Worm (Caenorhabditis elegans) whole organism, L4 larva: ENCODE results near the gene vha-12.
A peak's percentile ranks its signal among the peaks of the same experiment; 100 is the strongest.

Experiments used
- D1046.2 ChIP-seq: fragments of 200-800 bp; sonication (Bioruptor generic); IDR thresholded peaks from 2 replicates; pipeline ENCODE4 v1.3.6; 2022; ENCODE audit warnings: missing genetic modification characterization, missing compliant biosample characterization
- F10B5.3 ChIP-seq: sonication (generic microtip); optimal IDR thresholded peaks from 2 replicates; lab custom pipeline; 2016; ENCODE audit warnings: mild to moderate bottlenecking, missing genetic modification characterization, missing compliant biosample characterization
- F26F4.8 ChIP-seq: fragments of 200-800 bp; sonication (Bioruptor generic); conservative IDR thresholded peaks from 2 replicates; pipeline ENCODE4 v1.3.6; 2022; ENCODE audit warnings: missing genetic modification characterization, missing compliant biosample characterization
- F44E2.7 ChIP-seq: fragments of 200-800 bp; sonication (Bioruptor generic); IDR thresholded peaks from 2 replicates; pipeline ENCODE4 v2.1.2; 2022; ENCODE audit warnings: missing genetic modification characterization, missing compliant biosample characterization
- R02D3.7 ChIP-seq: fragments of 150-350 bp; sonication (generic microtip); optimal IDR thresholded peaks from 3 replicates; lab custom pipeline; 2014; ENCODE audit warnings: missing biosample characterization, missing genetic modification characterization
- T26A8.4 ChIP-seq: fragments of 200-800 bp; sonication (Bioruptor generic); IDR thresholded peaks from 2 replicates; pipeline ENCODE4 v1.3.6; 2022; ENCODE audit warnings: missing genetic modification characterization, missing compliant biosample characterization
- Y105C5A.15 ChIP-seq: fragments of 200-800 bp; sonication (Bioruptor generic); IDR thresholded peaks from 2 replicates; pipeline ENCODE4 v1.3.6; 2022; ENCODE audit warnings: missing genetic modification characterization, missing compliant biosample characterization
- Y5F2A.4 ChIP-seq: fragments of 200-800 bp; sonication (Bioruptor generic); optimal IDR thresholded peaks from 2 replicates; lab custom pipeline; 2018; ENCODE audit warnings: mild to moderate bottlenecking, missing genetic modification characterization, missing compliant biosample characterization
- aha-1 ChIP-seq: fragments of 150-350 bp; peaks from one replicate; lab custom pipeline; 2014; ENCODE audit warnings: missing biosample characterization, missing genetic modification characterization
- ama-1 ChIP-seq: fragments of 150-350 bp; optimal IDR thresholded peaks from 2 replicates; lab custom pipeline; 2014; ENCODE audit warnings: inconsistent platforms, mixed read lengths
- arid-1 ChIP-seq: fragments of 200-800 bp; sonication (Bioruptor generic); conservative IDR thresholded peaks from 2 replicates; pipeline ENCODE4 v1.3.6; 2022; ENCODE audit warnings: missing genetic modification reagents, missing genetic modification characterization, missing compliant biosample characterization
- attf-4 ChIP-seq: sonication (generic microtip); optimal IDR thresholded peaks from 3 replicates; lab custom pipeline; 2017; ENCODE audit warnings: missing biosample characterization, missing genetic modification characterization
- ceh-82 ChIP-seq: sonication (generic microtip); optimal IDR thresholded peaks from 2 replicates; lab custom pipeline; 2017; ENCODE audit warnings: missing biosample characterization, missing genetic modification characterization
- cey-2 ChIP-seq: sonication (generic microtip); optimal IDR thresholded peaks from 3 replicates; lab custom pipeline; 2017; ENCODE audit warnings: missing genetic modification characterization, mild to moderate bottlenecking, missing compliant biosample characterization, antibody characterized with exemption, borderline replicate concordance; ENCODE audit not compliant: insufficient read depth
- daf-16 ChIP-seq, 3 experiments: sonication (generic microtip); optimal IDR thresholded peaks; 2 replicates each; lab custom pipeline; 2016 to 2017; ENCODE audit warnings: missing genetic modification characterization in 3 of 3, missing genetic modification reagents in 3 of 3, mild to moderate bottlenecking in 2 of 3, missing compliant biosample characterization in 2 of 3, missing biosample characterization in 1 of 3, moderate library complexity in 1 of 3
- daf-19 ChIP-seq: fragments of 200-800 bp; sonication (Bioruptor generic); conservative IDR thresholded peaks from 2 replicates; pipeline ENCODE4 v1.3.6; 2022; ENCODE audit warnings: missing genetic modification characterization, missing compliant biosample characterization
- dmd-8 ChIP-seq: fragments of 200-800 bp; sonication (Bioruptor generic); IDR thresholded peaks from 2 replicates; pipeline ENCODE4 v1.3.6; 2022; ENCODE audit warnings: missing genetic modification characterization, missing compliant biosample characterization
- dmd-9 ChIP-seq: fragments of 200-800 bp; sonication (Bioruptor generic); IDR thresholded peaks from 2 replicates; pipeline ENCODE4 v1.3.6; 2022; ENCODE audit warnings: missing genetic modification reagents, missing genetic modification characterization, missing compliant biosample characterization
- duxl-1 ChIP-seq: sonication (generic microtip); optimal IDR thresholded peaks from 2 replicates; lab custom pipeline; 2016; ENCODE audit warnings: mild to moderate bottlenecking, missing genetic modification characterization, moderate library complexity, missing compliant biosample characterization; ENCODE audit not compliant: poor library complexity
- egl-27 ChIP-seq: sonication (generic microtip); optimal IDR thresholded peaks from 3 replicates; lab custom pipeline; 2017; ENCODE audit warnings: missing biosample characterization, missing genetic modification reagents, missing genetic modification characterization
- fos-1 ChIP-seq: fragments of 150-350 bp; optimal IDR thresholded peaks from 2 replicates; lab custom pipeline; 2014; ENCODE audit warnings: missing biosample characterization, missing genetic modification characterization
- gei-8 ChIP-seq: fragments of 200-800 bp; sonication (Bioruptor generic); optimal IDR thresholded peaks from 2 replicates; lab custom pipeline; 2018; ENCODE audit warnings: mild to moderate bottlenecking, missing genetic modification characterization, missing compliant biosample characterization
- hlh-30 ChIP-seq: sonication (generic microtip); optimal IDR thresholded peaks from 2 replicates; lab custom pipeline; 2017; ENCODE audit warnings: antibody characterized with exemption, mild to moderate bottlenecking, missing genetic modification characterization, missing compliant biosample characterization; ENCODE audit not compliant: insufficient read depth
- hmg-1.1 ChIP-seq: fragments of 200-800 bp; sonication (Bioruptor generic); IDR thresholded peaks from 2 replicates; pipeline ENCODE4 v1.3.6; 2022; ENCODE audit warnings: missing genetic modification reagents, missing genetic modification characterization, missing compliant biosample characterization
- lin-13 ChIP-seq: fragments of 150-350 bp; optimal IDR thresholded peaks from 2 replicates; lab custom pipeline; 2014; ENCODE audit warnings: missing biosample characterization, missing genetic modification reagents, missing genetic modification characterization
- lin-29 ChIP-seq: fragments of 200-800 bp; sonication (Bioruptor generic); IDR thresholded peaks from 2 replicates; pipeline ENCODE4 v1.3.6; 2022; ENCODE audit warnings: missing genetic modification reagents, missing genetic modification characterization, missing compliant biosample characterization
- lin-38 ChIP-seq: fragments of 200-800 bp; sonication (Bioruptor generic); IDR thresholded peaks from 2 replicates; pipeline ENCODE4 v1.3.6; 2022; ENCODE audit warnings: missing genetic modification reagents, missing genetic modification characterization, missing compliant biosample characterization
- lsy-2 ChIP-seq, 2 experiments: fragments of 150-350 bp in 1 of 2; sonication (generic microtip) in 1 of 2; optimal IDR thresholded peaks; 2 replicates each; lab custom pipeline; 2014 to 2017; ENCODE audit warnings: missing biosample characterization in 2 of 2, missing genetic modification characterization in 2 of 2
- madf-5 ChIP-seq, 2 experiments: fragments of 200-800 bp; sonication (Bioruptor generic); IDR thresholded peaks; 2 replicates each; pipeline ENCODE4 v1.3.6; 2022; ENCODE audit warnings: missing compliant biosample characterization in 2 of 2, missing genetic modification characterization in 2 of 2
- mdl-1 ChIP-seq, 2 experiments: fragments of 150-350 bp in 1 of 2; sonication (generic microtip) in 1 of 2; optimal IDR thresholded peaks; 2 replicates each; lab custom pipeline; 2014 to 2017; ENCODE audit warnings: missing biosample characterization in 2 of 2, missing genetic modification characterization in 2 of 2
- mep-1 ChIP-seq: fragments of 150-350 bp; sonication (generic microtip); optimal IDR thresholded peaks from 3 replicates; lab custom pipeline; 2014; ENCODE audit warnings: missing biosample characterization, missing genetic modification characterization
- mes-2 ChIP-seq: sonication (generic microtip); optimal IDR thresholded peaks from 2 replicates; lab custom pipeline; 2016; ENCODE audit warnings: missing genotype, mild to moderate bottlenecking, missing genetic modification characterization, missing compliant biosample characterization; ENCODE audit not compliant: poor library complexity, severe bottlenecking
- nhr-111 ChIP-seq: fragments of 200-800 bp; sonication (Bioruptor generic); optimal IDR thresholded peaks from 2 replicates; lab custom pipeline; 2018; ENCODE audit warnings: mild to moderate bottlenecking, missing genetic modification characterization, missing compliant biosample characterization
- nhr-25 ChIP-seq: sonication (generic microtip); optimal IDR thresholded peaks from 2 replicates; lab custom pipeline; 2017; ENCODE audit warnings: missing genetic modification characterization, mild to moderate bottlenecking, missing compliant biosample characterization, antibody characterized with exemption, moderate library complexity, borderline replicate concordance; ENCODE audit not compliant: insufficient read depth
- nhr-28 ChIP-seq: fragments of 150-350 bp; optimal IDR thresholded peaks from 2 replicates; lab custom pipeline; 2014; ENCODE audit warnings: missing biosample characterization, missing genetic modification characterization
- nhr-42 ChIP-seq: fragments of 200-800 bp; sonication (Bioruptor generic); IDR thresholded peaks from 2 replicates; pipeline ENCODE4 v1.3.6; 2022; ENCODE audit warnings: missing genetic modification characterization, missing compliant biosample characterization
- nhr-77 ChIP-seq: fragments of 150-350 bp; optimal IDR thresholded peaks from 2 replicates; lab custom pipeline; 2014; ENCODE audit warnings: missing biosample characterization, missing genetic modification characterization
- php-3 ChIP-seq: fragments of 200-800 bp; sonication (Bioruptor generic); IDR thresholded peaks from 2 replicates; pipeline ENCODE4 v1.3.6; 2022; ENCODE audit warnings: missing genetic modification reagents, missing genetic modification characterization, missing compliant biosample characterization
- pqm-1 ChIP-seq: sonication (generic microtip); optimal IDR thresholded peaks from 2 replicates; lab custom pipeline; 2017; ENCODE audit warnings: missing biosample characterization, missing genetic modification characterization
- rbr-2 ChIP-seq: sonication (generic microtip); optimal IDR thresholded peaks from 2 replicates; lab custom pipeline; 2016; ENCODE audit warnings: missing genotype, missing genetic modification characterization, missing compliant biosample characterization
- saeg-2 ChIP-seq: fragments of 200-800 bp; sonication (Bioruptor generic); IDR thresholded peaks from 2 replicates; pipeline ENCODE4 v1.3.6; 2022; ENCODE audit warnings: missing genetic modification reagents, missing genetic modification characterization, missing compliant biosample characterization
- sdz-12 ChIP-seq: fragments of 200-800 bp; sonication (Bioruptor generic); optimal IDR thresholded peaks from 2 replicates; lab custom pipeline; 2018; ENCODE audit warnings: mild to moderate bottlenecking, missing genetic modification characterization, missing compliant biosample characterization
- set-16 ChIP-seq: fragments of 200-800 bp; sonication (Bioruptor generic); IDR thresholded peaks from 2 replicates; pipeline ENCODE4 v1.3.6; 2022; ENCODE audit warnings: missing genetic modification reagents, missing genetic modification characterization, missing compliant biosample characterization
- spr-1 ChIP-seq: sonication (generic microtip); optimal IDR thresholded peaks from 2 replicates; lab custom pipeline; 2016; ENCODE audit warnings: mild to moderate bottlenecking, missing genetic modification characterization, missing compliant biosample characterization
- spr-3 ChIP-seq: fragments of 200-800 bp; sonication (Bioruptor generic); optimal IDR thresholded peaks from 2 replicates; lab custom pipeline; 2018; ENCODE audit warnings: mild to moderate bottlenecking, missing genetic modification characterization, missing compliant biosample characterization
- unc-62 ChIP-seq, 3 experiments: fragments of 150-350 bp in 1 of 3; sonication (generic microtip); optimal IDR thresholded peaks in 2 of 3; peaks in 1 of 3; 1 replicate in 1 of 3; 2 replicates in 2 of 3; lab custom pipeline; 2014 to 2017; ENCODE audit warnings: missing biosample characterization in 3 of 3, missing genetic modification characterization in 3 of 3, missing genetic modification reagents in 3 of 3, missing genotype in 1 of 3
- vab-7 ChIP-seq: fragments of 200-800 bp; sonication (Bioruptor generic); IDR thresholded peaks from 2 replicates; pipeline ENCODE4 v1.3.6; 2022; ENCODE audit warnings: missing genetic modification reagents, missing genetic modification characterization, missing compliant biosample characterization
- zag-1 ChIP-seq: fragments of 150-350 bp; optimal IDR thresholded peaks from 2 replicates; lab custom pipeline; 2014; ENCODE audit warnings: missing biosample characterization, missing genetic modification characterization
- zip-11 ChIP-seq: fragments of 200-800 bp; sonication (Bioruptor generic); IDR thresholded peaks from 2 replicates; pipeline ENCODE4 v1.3.6; 2022; ENCODE audit warnings: missing genetic modification characterization, missing compliant biosample characterization
- ztf-11 ChIP-seq: fragments of 150-350 bp; optimal IDR thresholded peaks from 2 replicates; lab custom pipeline; 2014; ENCODE audit warnings: missing biosample characterization, missing genetic modification characterization

vha-12 gene

ce11 chrX:4209131-4209530 lies 18.2 kb downstream of the vha-12 start (continued):
- TF ChIP-seq arid-1 (GFP tag; lab: Robert Waterston, UW) (peak; percentile 98), Y105C5A.15 (GFP tag; lab: Robert Waterston, UW) (peak; percentile 94), pqm-1 (tag; lab: Kevin White, UChicago) (peak; percentile 40), hlh-30 (tag; lab: Kevin White, UChicago) (peak; percentile 96), zag-1 (tag; lab: Kevin White, UChicago) (peak; percentile 98), F10B5.3 (tag; lab: Kevin White, UChicago) (peak; percentile 97), nhr-28 (peak; percentile 95), cey-2 (tag; lab: Kevin White, UChicago) (peak; percentile 86), T26A8.4 (GFP tag; lab: Robert Waterston, UW) (peak; percentile 100), F26F4.8 (GFP tag; lab: Robert Waterston, UW) (no peak), vab-7 (peak; percentile 99), nhr-111 (GFP tag; lab: Kevin White, UChicago) (peak; percentile 81), nhr-25 (tag; lab: Kevin White, UChicago) (peak; percentile 97), spr-3 (GFP tag; lab: Kevin White, UChicago) (peak; percentile 98), ama-1 (lab: Kevin White, UChicago) (no peak), mep-1 (peak; percentile 100), lin-38 (GFP tag; lab: Robert Waterston, UW) (peak; percentile 90), php-3 (GFP tag; lab: Robert Waterston, UW) (peak; percentile 99), R02D3.7 (tag; lab: Kevin White, UChicago) (peak; percentile 4), hmg-1.1 (GFP tag; lab: Robert Waterston, UW) (peak; percentile 100), sdz-12 (peak; percentile 81), egl-27 (tag; lab: Kevin White, UChicago) (peak; percentile 67), F44E2.7 (GFP tag; lab: Robert Waterston, UW) (peak; percentile 93), mes-2 (tag; lab: Kevin White, UChicago) (peak; percentile 100), daf-19 (GFP tag; lab: Robert Waterston, UW) (no peak), set-16 (peak; percentile 61), lin-13 (GFP tag; lab: Kevin White, UChicago) (peak; percentile 96), dmd-9 (GFP tag; lab: Robert Waterston, UW) (peak; percentile 89), madf-5 (GFP tag; IDR thresholded peaks at IDR 0.05; lab: Robert Waterston, UW) (peak in 1 of 2 experiments; percentile 98; a peak in 2 of 4 replicates), aha-1 (tag; lab: Kevin White, UChicago) (peak; percentile 100), ceh-82 (peak; percentile 78), mdl-1 (tag; optimal IDR thresholded peaks at IDR 0.05; lab: Kevin White, UChicago) (peak; percentile 93 to 97), duxl-1 (tag; lab: Kevin White, UChicago) (peak; percentile 99), attf-4 (tag; lab: Kevin White, UChicago) (no peak), spr-1 (peak; percentile 98), Y5F2A.4 (GFP tag; lab: Kevin White, UChicago) (peak; percentile 96), lin-29 (peak; percentile 99), gei-8 (GFP tag; lab: Kevin White, UChicago) (peak; percentile 50), daf-16 (GFP tag; optimal IDR thresholded peaks at IDR 0.05; lab: Kevin White, UChicago) (peak; percentile 96 to 99), daf-16 (tag; optimal IDR thresholded peaks at IDR 0.05; lab: Kevin White, UChicago) (peak; percentile 95), saeg-2 (GFP tag; lab: Robert Waterston, UW) (peak; percentile 99), D1046.2 (GFP tag; lab: Robert Waterston, UW) (peak; percentile 95), ztf-11 (peak; percentile 67), unc-62 (GFP tag; optimal IDR thresholded peaks at IDR 0.05 in 1 of 2; lab: Kevin White, UChicago) (peak; percentile 80 to 100), unc-62 (tag; optimal IDR thresholded peaks at IDR 0.05; lab: Kevin White, UChicago) (peak; percentile 41), rbr-2 (tag; lab: Kevin White, UChicago) (peak; percentile 99), nhr-77 (peak; percentile 99), lsy-2 (tag; optimal IDR thresholded peaks at IDR 0.05; lab: Kevin White, UChicago) (peak; percentile 97), fos-1 (tag; lab: Kevin White, UChicago) (peak; percentile 99), zip-11 (GFP tag; lab: Robert Waterston, UW) (peak; percentile 68; the same call in 1 of the 2 replicates), nhr-42 (GFP tag; lab: Robert Waterston, UW) (peak; percentile 100), dmd-8 (GFP tag; lab: Robert Waterston, UW) (peak; percentile 88)
